Fruit fly (Drosophila melanogaster): Measurements from ENCODE around the gene Ssl1.

The Ssl1 gene

dm6 chr3L:22898444-22898843 lies 19.6 kb downstream of the Ssl1 start, which contains the start of gene CG11131:
CG11131 (plus strand) TSS chr3L:22898744.
- TF ChIP-seq psq (optimal IDR thresholded peaks at IDR 0.05) (no peak), insv (optimal IDR thresholded peaks at IDR 0.05) (no peak), ttk (optimal IDR thresholded peaks at IDR 0.05) (no peak), Sin3A (optimal IDR thresholded peaks at IDR 0.05) (no peak), Myc (optimal IDR thresholded peaks at IDR 0.05) (no peak), h (optimal IDR thresholded peaks at IDR 0.05) (no peak)

DNA sequence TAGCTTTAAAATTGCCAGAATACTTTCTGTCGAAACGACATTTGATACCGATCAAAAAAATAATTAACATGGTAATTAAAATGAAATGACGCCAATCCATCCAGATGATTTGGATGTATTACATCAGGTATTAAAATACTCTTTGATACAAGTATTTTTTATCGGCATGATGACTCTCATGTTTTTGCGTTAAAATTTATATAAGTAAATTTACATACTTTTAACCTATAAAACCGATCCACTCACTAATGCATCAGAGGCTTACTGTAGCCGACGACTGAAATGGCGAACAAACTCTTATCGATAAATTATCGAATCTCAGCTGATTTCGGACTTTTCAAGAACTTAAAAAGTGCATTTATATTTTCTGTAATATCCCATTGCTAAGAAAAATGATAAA lies 22.7 kb downstream of the Ssl1 start, which contains the start of gene BoYb:
Gene BoYb, plus strand, starts transcription at position 301 of the 400 bp plus-strand sequence.
- no peak for TF ChIP-seq insv (optimal IDR thresholded peaks at IDR 0.05)
- TF ChIP-seq ttk (optimal IDR thresholded peaks at IDR 0.05), result no peak
- no peak for TF ChIP-seq h (optimal IDR thresholded peaks at IDR 0.05)
- TF ChIP-seq Myc (optimal IDR thresholded peaks at IDR 0.05), result no peak
- no peak for TF ChIP-seq Sin3A (optimal IDR thresholded peaks at IDR 0.05)
- TF ChIP-seq psq (optimal IDR thresholded peaks at IDR 0.05), result no peak

- no peak for TF ChIP-seq h (optimal IDR thresholded peaks at IDR 0.05)
- TF ChIP-seq psq (optimal IDR thresholded peaks at IDR 0.05), result no peak
- TF ChIP-seq ttk (optimal IDR thresholded peaks at IDR 0.05), result no peak
- TF ChIP-seq insv (optimal IDR thresholded peaks at IDR 0.05), result no peak
- TF ChIP-seq Myc (optimal IDR thresholded peaks at IDR 0.05), result no peak
- TF ChIP-seq Sin3A (optimal IDR thresholded peaks at IDR 0.05), result no peak
These were observed 30.5 kb downstream of the Ssl1 start for dm6 chr3L:22909325-22909904.

DNA sequence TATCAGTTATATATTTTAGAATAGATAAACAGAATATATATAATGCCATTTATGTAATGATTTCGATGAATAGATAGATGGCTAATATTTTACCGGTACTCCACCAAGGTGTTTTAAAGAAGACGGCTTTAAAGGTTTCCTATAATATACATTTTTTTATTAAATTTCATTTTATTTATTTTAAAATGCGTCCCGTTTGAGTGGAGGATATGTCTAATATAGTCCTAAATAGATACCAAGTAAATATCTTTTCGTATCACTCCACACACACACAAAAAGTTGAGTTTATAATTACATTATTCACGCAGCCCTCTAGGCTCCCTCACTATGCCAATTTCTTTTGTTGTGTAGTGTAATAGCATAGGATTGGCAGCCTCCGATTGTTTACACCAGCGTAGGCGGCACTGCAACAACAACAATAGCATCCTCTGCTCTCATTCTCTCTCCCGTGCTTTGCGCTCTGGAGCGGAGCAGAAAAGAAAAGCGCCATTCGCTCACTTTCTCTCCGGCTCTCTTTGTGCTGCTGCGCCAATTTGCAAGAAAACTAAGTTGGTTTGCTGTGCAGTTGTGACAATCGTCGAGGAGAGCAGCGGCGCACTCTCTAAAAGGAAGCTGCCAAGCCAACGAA lies 31.1 kb downstream of the Ssl1 start, which contains the start of gene CG12768:
Gene CG12768, plus strand, starts transcription at position 578 of the 628 bp plus-strand sequence.
- no peak for TF ChIP-seq insv (optimal IDR thresholded peaks at IDR 0.05)
- TF ChIP-seq psq (optimal IDR thresholded peaks at IDR 0.05), result no peak
- TF ChIP-seq Myc (optimal IDR thresholded peaks at IDR 0.05), result no peak
- TF ChIP-seq Sin3A (optimal IDR thresholded peaks at IDR 0.05), result no peak
- TF ChIP-seq ttk (optimal IDR thresholded peaks at IDR 0.05), result no peak
- TF ChIP-seq h (optimal IDR thresholded peaks at IDR 0.05), result no peak
